Fruit fly (Drosophila melanogaster) whole organism, embryonic: ENCODE results near the gene Nep4.

Experiments
- Antp ChIP-seq: fragments of 200-800 bp; sonication (Bioruptor generic); optimal IDR thresholded peaks from 3 replicates; lab custom pipeline; 2016; ENCODE audit warnings: missing biosample characterization, missing genetic modification characterization
- Atf-2 ChIP-seq: fragments of 200-800 bp; sonication (Bioruptor generic); optimal IDR thresholded peaks from 2 replicates; lab custom pipeline; 2016; ENCODE audit warnings: missing biosample characterization, missing genetic modification characterization
- Bgb ChIP-seq: fragments of 200-800 bp; sonication (Bioruptor generic); IDR thresholded peaks from 2 replicates; pipeline ENCODE4 v1.3.6; 2022; ENCODE audit warnings: missing biosample characterization, missing genetic modification characterization; ENCODE audit not compliant: partially characterized antibody
- Blimp-1 ChIP-seq: fragments of 200-800 bp; sonication (Bioruptor generic); optimal IDR thresholded peaks from 3 replicates; lab custom pipeline; 2018; ENCODE audit warnings: missing biosample characterization, missing genetic modification characterization, mild to moderate bottlenecking, moderate library complexity, missing genetic modification reagents
- CG11504 ChIP-seq: fragments of 200-800 bp; sonication (Bioruptor generic); optimal IDR thresholded peaks from 3 replicates; lab custom pipeline; 2019; ENCODE audit warnings: missing biosample characterization, mild to moderate bottlenecking, missing genetic modification characterization, moderate library complexity
- CG11723 ChIP-seq: fragments of 200-800 bp; sonication (Bioruptor generic); optimal IDR thresholded peaks from 2 replicates; lab custom pipeline; 2017; ENCODE audit warnings: missing biosample characterization, mild to moderate bottlenecking, missing genetic modification characterization
- CG15269 ChIP-seq: fragments of 200-800 bp; sonication (Bioruptor generic); optimal IDR thresholded peaks from 2 replicates; lab custom pipeline; 2018; ENCODE audit warnings: missing biosample characterization, mild to moderate bottlenecking, missing genetic modification characterization, moderate library complexity
- CG15601 ChIP-seq: fragments of 200-800 bp; sonication (Bioruptor generic); optimal IDR thresholded peaks from 3 replicates; lab custom pipeline; 2019; ENCODE audit warnings: missing biosample characterization, mild to moderate bottlenecking, missing genetic modification characterization, moderate library complexity
- CG1602 ChIP-seq: fragments of 200-800 bp; sonication (Bioruptor generic); optimal IDR thresholded peaks from 3 replicates; lab custom pipeline; 2016; ENCODE audit warnings: missing biosample characterization, missing genetic modification characterization
- CG16813 ChIP-seq: fragments of 200-800 bp; sonication (Bioruptor generic); IDR thresholded peaks from 3 replicates; pipeline ENCODE4 v1.3.6; 2022; ENCODE audit warnings: missing biosample characterization, missing genetic modification characterization; ENCODE audit not compliant: partially characterized antibody
- CG16863 ChIP-seq: fragments of 200-800 bp; sonication (Bioruptor generic); optimal IDR thresholded peaks from 3 replicates; lab custom pipeline; 2016; ENCODE audit warnings: missing biosample characterization, missing genetic modification characterization
- CG17829 ChIP-seq: fragments of 200-800 bp; optimal IDR thresholded peaks from 2 replicates; lab custom pipeline; 2019; ENCODE audit warnings: missing biosample characterization, mild to moderate bottlenecking, missing genetic modification characterization, moderate library complexity
- CG18619 ChIP-seq: fragments of 200-800 bp; sonication (Bioruptor generic); optimal IDR thresholded peaks from 3 replicates; lab custom pipeline; 2017; ENCODE audit warnings: missing biosample characterization, mild to moderate bottlenecking, missing genetic modification characterization
- CG2889 ChIP-seq: fragments of 200-800 bp; sonication (Bioruptor generic); IDR thresholded peaks from 3 replicates; pipeline ENCODE4 v1.3.6; 2022; ENCODE audit warnings: missing biosample characterization, missing genetic modification characterization
- CG32767 ChIP-seq: fragments of 200-800 bp; sonication (Bioruptor generic); IDR thresholded peaks from 2 replicates; pipeline ENCODE4 v1.3.6; 2022; ENCODE audit warnings: missing biosample characterization, missing genetic modification characterization
- CG4707 ChIP-seq: fragments of 200-800 bp; sonication (Bioruptor generic); optimal IDR thresholded peaks from 2 replicates; lab custom pipeline; 2018; ENCODE audit warnings: missing biosample characterization, mild to moderate bottlenecking, missing genetic modification characterization, moderate library complexity
- CG5180 ChIP-seq: fragments of 200-800 bp; sonication (Bioruptor generic); optimal IDR thresholded peaks from 3 replicates; lab custom pipeline; 2017; ENCODE audit warnings: missing biosample characterization, missing genetic modification characterization, mild to moderate bottlenecking, moderate library complexity, missing genetic modification reagents
- CG6175 ChIP-seq: fragments of 200-800 bp; sonication (Bioruptor generic); IDR thresholded peaks from 3 replicates; pipeline ENCODE4 v1.3.6; 2022; ENCODE audit warnings: missing biosample characterization, missing genetic modification characterization
- CG7963 ChIP-seq: fragments of 200-800 bp; sonication (Bioruptor generic); IDR thresholded peaks from 3 replicates; pipeline ENCODE4 v1.3.6; 2022; ENCODE audit warnings: missing biosample characterization, missing genetic modification characterization; ENCODE audit not compliant: partially characterized antibody
- CG8290 ChIP-seq, 3 experiments: fragments of 200-800 bp; sonication (Bioruptor generic); optimal IDR thresholded peaks; 2 replicates each; lab custom pipeline; 2016 to 2019; ENCODE audit warnings: missing biosample characterization in 3 of 3, missing genetic modification characterization in 3 of 3, mild to moderate bottlenecking in 2 of 3, moderate library complexity in 1 of 3
- ERR ChIP-seq: fragments of 200-800 bp; sonication (Bioruptor generic); optimal IDR thresholded peaks from 2 replicates; lab custom pipeline; 2016; ENCODE audit warnings: missing biosample characterization, missing genetic modification characterization
- Elba2 ChIP-seq: fragments of 200-800 bp; sonication (Bioruptor generic); optimal IDR thresholded peaks from 3 replicates; lab custom pipeline; 2016; ENCODE audit warnings: missing biosample characterization, missing genetic modification characterization
- Fer3 ChIP-seq: fragments of 200-800 bp; sonication (Bioruptor generic); optimal IDR thresholded peaks from 2 replicates; lab custom pipeline; 2018; ENCODE audit warnings: missing biosample characterization, mild to moderate bottlenecking, missing genetic modification characterization, moderate library complexity
- HLHmδ ChIP-seq: fragments of 200-800 bp; sonication (Bioruptor generic); optimal IDR thresholded peaks from 2 replicates; lab custom pipeline; 2018; ENCODE audit warnings: missing biosample characterization, mild to moderate bottlenecking, missing genetic modification characterization, moderate library complexity
- Hr3 ChIP-seq: fragments of 200-800 bp; sonication (Bioruptor generic); optimal IDR thresholded peaks from 3 replicates; lab custom pipeline; 2016; ENCODE audit warnings: missing biosample characterization, missing genetic modification characterization
- Hr78 ChIP-seq, 2 experiments: fragments of 200-800 bp in 1 of 2; fragments of >200 bp in 1 of 2; sonication (Bioruptor generic) in 1 of 2; optimal IDR thresholded peaks; 2 replicates each; lab custom pipeline; 2017 to 2019; ENCODE audit warnings: missing biosample characterization in 2 of 2, missing genetic modification characterization in 2 of 2, mild to moderate bottlenecking in 1 of 2, moderate library complexity in 1 of 2
- Lpt ChIP-seq: fragments of >200 bp; optimal IDR thresholded peaks from 2 replicates; lab custom pipeline; 2018; ENCODE audit warnings: missing biosample characterization, missing genetic modification characterization
- MBD-R2 ChIP-seq: fragments of 200-800 bp; sonication (Bioruptor generic); IDR thresholded peaks from 2 replicates; pipeline ENCODE4 v1.3.6; 2022; ENCODE audit warnings: missing biosample characterization, missing genetic modification characterization
- Mes4 ChIP-seq: fragments of 200-800 bp; sonication (Bioruptor generic); optimal IDR thresholded peaks from 2 replicates; lab custom pipeline; 2016; ENCODE audit warnings: missing biosample characterization, missing genetic modification characterization
- NC2α ChIP-seq: fragments of 200-800 bp; sonication (Bioruptor generic); optimal IDR thresholded peaks from 2 replicates; lab custom pipeline; 2016; ENCODE audit warnings: missing biosample characterization, missing genetic modification characterization
- Rx ChIP-seq: fragments of 200-800 bp; sonication (Bioruptor generic); IDR thresholded peaks from 2 replicates; pipeline ENCODE4 v1.3.6; 2022; ENCODE audit warnings: missing biosample characterization, missing genetic modification characterization
- Sox102F ChIP-seq: fragments of 200-800 bp; sonication (Bioruptor generic); optimal IDR thresholded peaks from 2 replicates; lab custom pipeline; 2018; ENCODE audit warnings: missing biosample characterization, mild to moderate bottlenecking, missing genetic modification characterization, moderate library complexity
- YL-1 ChIP-seq: fragments of 200-800 bp; sonication (Bioruptor generic); optimal IDR thresholded peaks from 3 replicates; lab custom pipeline; 2017; ENCODE audit warnings: missing biosample characterization, mild to moderate bottlenecking, missing genetic modification characterization
- ase ChIP-seq: fragments of 200-800 bp; sonication (Bioruptor generic); IDR thresholded peaks from 3 replicates; pipeline ENCODE4 v1.3.6; 2022; ENCODE audit warnings: missing biosample characterization, missing genetic modification characterization
- danr ChIP-seq: fragments of 200-800 bp; sonication (Bioruptor generic); IDR thresholded peaks from 2 replicates; pipeline ENCODE4 v1.3.6; 2022; ENCODE audit warnings: missing biosample characterization, missing genetic modification characterization
- exex ChIP-seq: fragments of 200-800 bp; sonication (Bioruptor generic); optimal IDR thresholded peaks from 4 replicates; lab custom pipeline; 2018; ENCODE audit warnings: missing biosample characterization, mild to moderate bottlenecking, missing genetic modification characterization, moderate library complexity
- gce ChIP-seq: fragments of 200-800 bp; sonication (Bioruptor generic); IDR thresholded peaks from 3 replicates; pipeline ENCODE4 v1.3.6; 2022; ENCODE audit warnings: missing biosample characterization, missing genetic modification characterization
- insv ChIP-seq, 2 experiments: fragments of 200-800 bp; sonication (Bioruptor generic); optimal IDR thresholded peaks; 3 replicates each; lab custom pipeline; 2016 to 2018; ENCODE audit warnings: missing biosample characterization in 2 of 2, missing genetic modification characterization in 2 of 2
- lov ChIP-seq, 2 experiments: fragments of 200-800 bp in 1 of 2; fragments of >200 bp in 1 of 2; sonication (Bioruptor generic) in 1 of 2; IDR thresholded peaks in 1 of 2; optimal IDR thresholded peaks in 1 of 2; 2 replicates in 1 of 2; 3 replicates in 1 of 2; pipeline versions ENCODE4 v1.3.6 to Lab custom; 2017 to 2022; ENCODE audit warnings: missing biosample characterization in 1 of 2, missing genetic modification characterization in 1 of 2
- pan ChIP-seq, 4 experiments: fragments of >200 bp in 3 of 4; fragments of 200-800 bp in 1 of 4; sonication (Bioruptor generic) in 1 of 4; optimal IDR thresholded peaks in 3 of 4; IDR thresholded peaks in 1 of 4; 2 replicates each; pipeline versions ENCODE4 v1.3.6 to Lab custom; 2017 to 2022; ENCODE audit warnings: missing biosample characterization in 2 of 4, missing genetic modification characterization in 2 of 4, mixed read lengths in 1 of 4
- peb ChIP-seq: fragments of 200-800 bp; sonication (Bioruptor generic); IDR thresholded peaks from 2 replicates; pipeline ENCODE4 v1.3.6; 2022; ENCODE audit warnings: missing biosample characterization, missing genetic modification characterization
- pros ChIP-seq: fragments of 200-800 bp; sonication (Bioruptor generic); optimal IDR thresholded peaks from 3 replicates; lab custom pipeline; 2019; ENCODE audit warnings: missing biosample characterization, mild to moderate bottlenecking, missing genetic modification characterization, moderate library complexity
- ro ChIP-seq: fragments of 200-800 bp; sonication (Bioruptor generic); IDR thresholded peaks from 2 replicates; pipeline ENCODE4 v1.3.6; 2022; ENCODE audit warnings: missing biosample characterization, missing genetic modification characterization
- scrt ChIP-seq: fragments of 200-800 bp; sonication (Bioruptor generic); optimal IDR thresholded peaks from 2 replicates; lab custom pipeline; 2018; ENCODE audit warnings: missing biosample characterization, mild to moderate bottlenecking, missing genetic modification characterization, moderate library complexity
- slp2 ChIP-seq: fragments of 200-800 bp; sonication (Bioruptor generic); optimal IDR thresholded peaks from 2 replicates; lab custom pipeline; 2016; ENCODE audit warnings: missing biosample characterization, missing genetic modification characterization
- twi ChIP-seq: fragments of 200-800 bp; optimal IDR thresholded peaks from 2 replicates; lab custom pipeline; 2019; ENCODE audit warnings: missing biosample characterization, mild to moderate bottlenecking, missing genetic modification characterization, moderate library complexity
- wor ChIP-seq: fragments of 200-800 bp; sonication (Bioruptor generic); IDR thresholded peaks from 2 replicates; pipeline ENCODE4 v1.3.6; 2022; ENCODE audit warnings: missing biosample characterization, missing genetic modification characterization
- zf30C ChIP-seq: fragments of 200-800 bp; sonication (Bioruptor generic); optimal IDR thresholded peaks from 3 replicates; lab custom pipeline; 2018; ENCODE audit warnings: missing biosample characterization, mild to moderate bottlenecking, missing genetic modification characterization

The Nep4 gene

dm6 chr3R:20633984-20634446 is 25.7 kb downstream of the Nep4 start (continued):
- peak; percentile 50 for TF ChIP-seq NC2α (GFP tag; lab: Kevin White, UChicago)
- no peak for TF ChIP-seq CG32767 (GFP tag; lab: Robert Waterston, UW)
- TF ChIP-seq CG15601 (tag; lab: Kevin White, UChicago), result no peak
- no peak for TF ChIP-seq CG8290 (GFP tag; optimal IDR thresholded peaks at IDR 0.05; lab: Kevin White, UChicago)
- TF ChIP-seq CG8290 (tag; optimal IDR thresholded peaks at IDR 0.05; lab: Kevin White, UChicago), result no peak
- no peak for TF ChIP-seq CG15269 (tag; lab: Kevin White, UChicago)
- TF ChIP-seq Blimp-1 (GFP tag; lab: Kevin White, UChicago), result no peak
- TF ChIP-seq twi (tag; lab: Kevin White, UChicago), result no peak
- peak; percentile 66 for TF ChIP-seq CG16863 (GFP tag; lab: Kevin White, UChicago)
- no peak for TF ChIP-seq CG16813
- TF ChIP-seq CG5180 (GFP tag; lab: Kevin White, UChicago), result no peak
- TF ChIP-seq Rx, result peak; percentile 39; the same call in 1 of the 2 replicates
- peak; percentile 64 for TF ChIP-seq slp2
- peak; percentile 50 for TF ChIP-seq wor (GFP tag; lab: Robert Waterston, UW)
- no peak for TF ChIP-seq exex
- peak; percentile 59 for TF ChIP-seq CG1602
- TF ChIP-seq pros, result no peak
- TF ChIP-seq ase (GFP tag; lab: Robert Waterston, UW), result no peak
- 0 out of 3 replicates have a peak, but pooled peaks have one; percentile 11 for TF ChIP-seq CG2889 (GFP tag; lab: Robert Waterston, UW)
- no peak for TF ChIP-seq zf30C (GFP tag; lab: Kevin White, UChicago)
- peak; percentile 34 for TF ChIP-seq CG17829 (tag; lab: Kevin White, UChicago)
- no peak for TF ChIP-seq CG11723 (GFP tag; lab: Kevin White, UChicago)
- peak in 1 of 2 experiments; percentile 93 for TF ChIP-seq Hr78 (GFP tag; optimal IDR thresholded peaks at IDR 0.05; lab: Kevin White, UChicago)
- peak; percentile 34; the same call in 1 of the 2 replicates for TF ChIP-seq danr
- peak; percentile 84 for TF ChIP-seq Antp (GFP tag; lab: Kevin White, UChicago)
- TF ChIP-seq Elba2 (GFP tag; lab: Kevin White, UChicago), result no peak
- TF ChIP-seq Sox102F, result no peak
- 0 out of 2 replicates have a peak, but pooled peaks have one; percentile 24 for TF ChIP-seq peb
- no peak for TF ChIP-seq lov (optimal IDR thresholded peaks at IDR 0.05; lab: Kevin White, UChicago)
- 0 out of 3 replicates have a peak, but pooled peaks have one; percentile 65 for TF ChIP-seq lov (GFP tag; IDR thresholded peaks at IDR 0.05; lab: Robert Waterston, UW)
- TF ChIP-seq ERR, result peak; percentile 54
- TF ChIP-seq Atf-2 (GFP tag; lab: Kevin White, UChicago), result peak; percentile 38
- peak; percentile 64 for TF ChIP-seq YL-1 (GFP tag; lab: Kevin White, UChicago)
- TF ChIP-seq insv (GFP tag; optimal IDR thresholded peaks at IDR 0.05; lab: Kevin White, UChicago), result no peak
- TF ChIP-seq gce, result peak; percentile 66; the same call in 1 of the 3 replicates
- no peak for TF ChIP-seq ro (GFP tag; lab: Robert Waterston, UW)
- TF ChIP-seq Fer3, result no peak
- TF ChIP-seq Mes4, result peak; percentile 71
- no peak for TF ChIP-seq scrt (GFP tag; lab: Kevin White, UChicago)
- TF ChIP-seq CG4707, result no peak
- TF ChIP-seq HLHmδ (GFP tag; lab: Kevin White, UChicago), result no peak
- TF ChIP-seq CG7963 (GFP tag; lab: Robert Waterston, UW), result no peak
- TF ChIP-seq CG6175 (GFP tag; lab: Robert Waterston, UW), result no peak
- TF ChIP-seq Lpt (GFP tag; lab: Kevin White, UChicago), result no peak
- TF ChIP-seq CG11504 (tag; lab: Kevin White, UChicago), result no peak
- peak; percentile 66 for TF ChIP-seq Hr3 (GFP tag; lab: Kevin White, UChicago)
- TF ChIP-seq MBD-R2 (GFP tag; lab: Robert Waterston, UW), result peak; percentile 55; the same call in 1 of the 2 replicates
- TF ChIP-seq Bgb (GFP tag; lab: Robert Waterston, UW), result no peak
- TF ChIP-seq pan (optimal IDR thresholded peaks at IDR 0.05; lab: Kevin White, UChicago), result no peak
- TF ChIP-seq pan (GFP tag; optimal IDR thresholded peaks at IDR 0.05 in 1 of 2, IDR thresholded peaks at IDR 0.05 in 1 of 2), result peak in 1 of 2 experiments; percentile 19
- no peak for TF ChIP-seq CG18619 (GFP tag; lab: Kevin White, UChicago)
